Worm (Caenorhabditis elegans) whole organism, midembryonic: Measurements from ENCODE around the gene msi-1.

Source experiments
- T22C8.4 ChIP-seq: fragments of 200-800 bp; sonication (Bioruptor generic); IDR thresholded peaks from 2 replicates; pipeline ENCODE4 v1.3.6; 2022; ENCODE audit warnings: missing genetic modification characterization, missing compliant biosample characterization
- cog-1 ChIP-seq: sonication (generic microtip); optimal IDR thresholded peaks from 2 replicates; lab custom pipeline; 2016; ENCODE audit warnings: missing genetic modification characterization, missing compliant biosample characterization
- flt-1 ChIP-seq: fragments of 200-800 bp; sonication (Bioruptor generic); IDR thresholded peaks from 2 replicates; pipeline ENCODE4 v1.3.6; 2022; ENCODE audit warnings: missing genetic modification characterization, missing compliant biosample characterization
- klf-2 ChIP-seq: fragments of 200-800 bp; sonication (Bioruptor generic); conservative IDR thresholded peaks from 2 replicates; pipeline ENCODE4 v1.3.6; 2022; ENCODE audit warnings: missing genetic modification reagents, missing genetic modification characterization, missing compliant biosample characterization
- med-1 ChIP-seq: sonication (generic microtip); optimal IDR thresholded peaks from 2 replicates; lab custom pipeline; 2017; ENCODE audit warnings: missing genetic modification characterization, mild to moderate bottlenecking, missing compliant biosample characterization, antibody characterized with exemption, missing genetic modification reagents; ENCODE audit not compliant: insufficient read depth
- ref-1 ChIP-seq: fragments of 200-800 bp; sonication (Bioruptor generic); conservative IDR thresholded peaks from 2 replicates; pipeline ENCODE4 v1.3.6; 2022; ENCODE audit warnings: missing genetic modification reagents, missing genetic modification characterization, missing compliant biosample characterization
- tab-1 ChIP-seq: fragments of 200-800 bp; sonication (Bioruptor generic); IDR thresholded peaks from 2 replicates; pipeline ENCODE4 v1.3.6; 2022; ENCODE audit warnings: missing genetic modification characterization, missing compliant biosample characterization
- ztf-23 ChIP-seq: fragments of 200-800 bp; sonication (Bioruptor generic); IDR thresholded peaks from 2 replicates; pipeline ENCODE4 v1.3.6; 2022; ENCODE audit warnings: missing genetic modification reagents, missing genetic modification characterization, missing compliant biosample characterization
- ztf-29 ChIP-seq: fragments of 200-800 bp; sonication (Bioruptor generic); IDR thresholded peaks from 2 replicates; pipeline ENCODE4 v1.3.6; 2022; ENCODE audit warnings: missing genetic modification reagents, missing genetic modification characterization, missing compliant biosample characterization

Gene msi-1

DNA sequence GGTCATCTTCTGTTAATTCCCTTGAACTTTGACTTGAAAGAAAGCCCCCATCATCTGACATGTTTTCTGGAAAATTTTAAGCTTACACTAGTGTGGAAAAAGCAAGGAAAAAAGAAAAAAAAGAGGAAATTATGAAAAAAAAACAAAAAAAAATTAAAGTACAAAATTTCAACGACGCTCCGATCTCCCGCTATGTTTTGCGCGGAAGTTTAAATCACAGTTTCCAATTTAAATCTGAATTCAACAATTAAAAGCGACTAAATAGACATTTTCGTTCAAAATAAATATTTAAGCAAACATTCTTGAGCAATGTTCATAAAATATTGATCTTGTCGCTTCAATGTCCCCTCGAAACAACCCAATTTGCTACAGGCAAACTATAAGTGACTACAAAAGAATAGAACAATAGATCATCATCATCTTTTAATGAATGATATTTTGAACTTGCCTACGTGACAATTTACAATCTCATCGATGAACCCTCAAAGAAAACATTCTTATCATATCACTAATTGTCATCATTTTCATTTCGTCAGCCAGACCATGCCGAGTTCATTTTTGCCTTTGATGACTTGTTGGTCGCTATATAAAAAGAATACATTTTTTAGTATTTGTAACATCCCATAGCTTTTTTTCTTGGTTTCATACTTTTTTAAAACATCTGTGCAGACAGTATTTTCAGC lies 54.4 kb downstream of the msi-1 start, which contains the start of the genes metl-6 and nit-1:
Gene metl-6, minus strand, starts transcription at position 66 of the 683 bp plus-strand sequence.
Gene nit-1, plus strand, starts transcription at position 562 of the 683 bp plus-strand sequence.
- TF ChIP-seq T22C8.4 (GFP tag; lab: Robert Waterston, UW): no peak
- no peak for TF ChIP-seq med-1 (GFP tag; lab: Kevin White, UChicago)
- TF ChIP-seq flt-1 (GFP tag; lab: Robert Waterston, UW): no peak

DNA sequence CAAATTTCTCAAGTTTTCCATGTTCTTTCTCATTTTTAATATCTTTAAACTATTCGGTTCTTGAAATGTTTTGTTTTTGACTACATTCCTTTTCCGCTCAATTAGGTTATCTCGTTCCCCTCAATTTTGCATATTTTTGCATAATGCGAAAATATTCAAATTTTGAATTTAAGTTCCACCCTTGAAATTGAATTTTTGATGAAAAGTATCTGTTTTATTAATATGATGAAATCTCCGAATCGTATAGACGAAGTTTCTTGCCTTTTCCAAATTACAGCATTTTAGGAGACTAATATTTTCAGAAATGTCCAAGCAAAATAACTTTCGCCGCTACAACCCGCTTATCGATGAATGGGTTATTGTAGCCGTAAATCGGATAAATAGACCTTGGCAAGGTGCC lies 57.6 kb downstream of the msi-1 start, which contains the start of gene ZK1058.3:
Gene ZK1058.3, plus strand, starts transcription at position 301 of the 400 bp plus-strand sequence.
- no peak for TF ChIP-seq ref-1 (GFP tag; lab: Robert Waterston, UW)
- no peak for TF ChIP-seq ztf-23 (GFP tag; lab: Robert Waterston, UW)
- no peak for TF ChIP-seq ztf-29 (GFP tag; lab: Robert Waterston, UW)
- no peak for TF ChIP-seq tab-1
- no peak for TF ChIP-seq med-1 (GFP tag; lab: Kevin White, UChicago)
- TF ChIP-seq klf-2 (GFP tag; lab: Robert Waterston, UW): no peak
- no peak for TF ChIP-seq flt-1 (GFP tag; lab: Robert Waterston, UW)
- no peak for TF ChIP-seq T22C8.4 (GFP tag; lab: Robert Waterston, UW)
- no peak for TF ChIP-seq cog-1 (tag; lab: Kevin White, UChicago)

DNA sequence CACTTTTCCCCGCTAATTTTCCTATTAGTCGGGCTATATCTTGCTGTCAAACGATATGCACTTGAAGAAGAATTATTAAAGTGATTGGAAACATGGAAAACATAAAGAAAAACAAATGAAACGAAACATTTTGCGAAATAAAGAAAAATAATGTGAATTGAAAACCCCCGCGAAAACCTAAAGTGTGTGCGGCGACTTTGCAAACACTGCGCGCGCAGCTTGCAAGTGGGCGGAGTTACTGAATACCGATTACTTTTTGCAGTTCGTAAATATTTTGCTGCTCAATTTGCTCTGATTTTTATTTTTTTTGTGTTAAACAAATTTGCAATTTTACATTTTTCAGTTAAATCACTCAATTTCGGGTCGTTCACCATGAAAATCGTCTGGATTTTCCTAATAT lies 59.6 kb downstream of the msi-1 start, which contains the start of gene ccdc-47:
Gene ccdc-47, plus strand, starts transcription at position 344 of the 400 bp plus-strand sequence.
- TF ChIP-seq med-1 (GFP tag; lab: Kevin White, UChicago) (peak; percentile 95), ztf-29 (GFP tag; lab: Robert Waterston, UW) (no peak), flt-1 (GFP tag; lab: Robert Waterston, UW) (peak; percentile 93), klf-2 (GFP tag; lab: Robert Waterston, UW) (peak; percentile 77), ztf-23 (GFP tag; lab: Robert Waterston, UW) (peak; percentile 89), cog-1 (tag; lab: Kevin White, UChicago) (peak; percentile 72), T22C8.4 (GFP tag; lab: Robert Waterston, UW) (peak; percentile 66), tab-1 (peak; percentile 88), ref-1 (GFP tag; lab: Robert Waterston, UW) (0 out of 2 replicates have a peak, but pooled peaks have one; percentile 22)

DNA sequence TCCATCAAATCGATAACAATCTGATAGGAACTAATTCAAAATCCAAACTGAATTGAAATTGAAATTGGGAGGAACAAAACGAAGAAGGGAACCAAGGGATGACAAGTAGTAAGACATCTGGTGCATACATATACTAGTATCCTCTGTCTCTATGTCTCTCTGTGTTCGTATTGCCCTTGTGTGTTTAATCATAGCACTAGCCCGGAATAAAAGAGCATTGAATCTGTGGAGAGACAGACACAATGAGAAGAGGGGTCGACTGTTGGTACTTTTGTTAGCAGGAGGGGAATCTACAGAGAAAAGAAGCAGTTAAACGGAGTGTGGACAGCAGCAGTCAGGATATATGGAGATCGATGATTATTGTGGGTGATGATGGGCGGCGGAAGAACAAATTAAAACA lies 60.5 kb downstream of the msi-1 start:
- 0 out of 2 replicates have a peak, but pooled peaks have one; percentile 28 for TF ChIP-seq ztf-23 (GFP tag; lab: Robert Waterston, UW)
- TF ChIP-seq cog-1 (tag; lab: Kevin White, UChicago): no peak
- no peak for TF ChIP-seq med-1 (GFP tag; lab: Kevin White, UChicago)
- TF ChIP-seq flt-1 (GFP tag; lab: Robert Waterston, UW): no peak
- TF ChIP-seq klf-2 (GFP tag; lab: Robert Waterston, UW): no peak
- peak; percentile 40; the same call in 1 of the 2 replicates for TF ChIP-seq ztf-29 (GFP tag; lab: Robert Waterston, UW)
- TF ChIP-seq T22C8.4 (GFP tag; lab: Robert Waterston, UW): no peak
- no peak for TF ChIP-seq tab-1
- no peak for TF ChIP-seq ref-1 (GFP tag; lab: Robert Waterston, UW)

DNA sequence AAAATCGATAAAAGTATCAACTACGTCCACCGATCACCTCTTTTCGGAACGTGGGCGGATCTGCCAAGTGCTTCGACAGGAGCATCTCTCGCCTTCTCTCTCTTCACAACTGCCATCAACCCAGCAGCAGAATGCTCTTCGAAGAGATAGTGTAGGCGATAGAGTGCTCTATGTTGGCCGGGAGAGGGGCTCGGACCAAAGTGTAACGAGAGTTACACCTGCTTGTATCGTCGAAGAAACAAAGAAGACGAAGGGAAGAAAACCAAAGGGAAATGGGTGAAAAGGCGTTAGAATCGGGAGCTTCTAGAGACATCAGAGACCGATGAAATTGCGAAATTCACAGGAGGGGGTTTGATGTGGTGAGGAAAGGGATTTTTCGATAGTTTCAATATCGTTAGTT lies 61.4 kb downstream of the msi-1 start:
- no peak for TF ChIP-seq klf-2 (GFP tag; lab: Robert Waterston, UW)
- no peak for TF ChIP-seq ztf-23 (GFP tag; lab: Robert Waterston, UW)
- TF ChIP-seq med-1 (GFP tag; lab: Kevin White, UChicago): no peak
- TF ChIP-seq ztf-29 (GFP tag; lab: Robert Waterston, UW): no peak
- TF ChIP-seq tab-1: no peak
- TF ChIP-seq T22C8.4 (GFP tag; lab: Robert Waterston, UW): no peak
- TF ChIP-seq cog-1 (tag; lab: Kevin White, UChicago): no peak
- TF ChIP-seq flt-1 (GFP tag; lab: Robert Waterston, UW): no peak
- no peak for TF ChIP-seq ref-1 (GFP tag; lab: Robert Waterston, UW)
